Fruit fly (Drosophila melanogaster) S2 (cell line): Measurements from ENCODE around the gene ATPsynB.

Experiments
- CG8478 ChIP-seq: fragments of >200 bp; optimal IDR thresholded peaks from 2 replicates; lab custom pipeline; 2018
- CTCF ChIP-seq, 2 experiments: fragments of >200 bp; optimal IDR thresholded peaks; 2 replicates each; lab custom pipeline; 2018

DNA sequence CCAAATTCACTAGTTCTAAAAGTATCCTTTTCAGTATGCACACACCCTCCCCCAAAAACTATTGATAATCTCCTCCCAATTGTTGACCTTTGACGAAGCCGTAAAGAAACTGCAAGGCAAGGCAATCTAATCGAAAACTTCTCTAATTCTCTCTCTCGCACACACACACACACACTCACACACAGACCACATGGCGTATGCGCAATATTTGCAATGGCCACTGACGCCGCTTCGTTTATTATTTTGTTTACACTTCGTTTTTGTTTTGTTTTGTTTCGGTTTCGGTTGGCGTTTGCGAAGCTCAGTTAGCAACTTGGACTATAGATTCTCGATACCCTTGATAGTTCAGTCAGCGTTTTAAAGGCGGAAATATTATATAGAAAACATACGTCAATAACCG is 40.0 kb upstream of the ATPsynB start:
- TF ChIP-seq CG8478 (lab: Kevin White, UChicago) (no peak), CTCF (optimal IDR thresholded peaks at IDR 0.05; lab: Kevin White, UChicago) (no peak)
